Worm (Caenorhabditis elegans) whole organism, L2 larva: ENCODE data around the gene toe-1.

Experiments
- C34F6.9 ChIP-seq: fragments of 150-350 bp; optimal IDR thresholded peaks from 2 replicates; lab custom pipeline; 2014; ENCODE audit warnings: missing biosample characterization, missing genetic modification characterization
- F13H6.1 ChIP-seq: sonication (generic microtip); optimal IDR thresholded peaks from 2 replicates; lab custom pipeline; 2016; ENCODE audit warnings: missing genetic modification characterization, missing compliant biosample characterization
- R02D3.7 ChIP-seq: fragments of 150-350 bp; optimal IDR thresholded peaks from 2 replicates; lab custom pipeline; 2014; ENCODE audit warnings: missing biosample characterization, missing genetic modification characterization
- Y55F3AM.14 ChIP-seq: fragments of 200-800 bp; sonication (Bioruptor generic); optimal IDR thresholded peaks from 2 replicates; lab custom pipeline; 2018; ENCODE audit warnings: mild to moderate bottlenecking, missing genetic modification characterization, missing compliant biosample characterization
- ZK546.5 ChIP-seq: sonication (generic microtip); optimal IDR thresholded peaks from 2 replicates; lab custom pipeline; 2017; ENCODE audit warnings: missing biosample characterization, missing genetic modification characterization
- alr-1 ChIP-seq: fragments of 150-350 bp; optimal IDR thresholded peaks from 2 replicates; lab custom pipeline; 2014; ENCODE audit warnings: missing biosample characterization, missing genetic modification characterization
- aly-2 ChIP-seq: fragments of 150-350 bp; optimal IDR thresholded peaks from 2 replicates; lab custom pipeline; 2014; ENCODE audit warnings: missing biosample characterization, missing genetic modification characterization
- ama-1 ChIP-seq: fragments of 150-350 bp; optimal IDR thresholded peaks from 2 replicates; lab custom pipeline; 2018; ENCODE audit warnings: inconsistent platforms
- blmp-1 ChIP-seq: sonication (generic microtip); optimal IDR thresholded peaks from 2 replicates; lab custom pipeline; 2017; ENCODE audit warnings: missing genetic modification characterization, mild to moderate bottlenecking, missing compliant biosample characterization, antibody characterized with exemption, moderate library complexity; ENCODE audit not compliant: insufficient read depth
- ceh-16 ChIP-seq: fragments of 150-350 bp; optimal IDR thresholded peaks from 2 replicates; lab custom pipeline; 2014; ENCODE audit warnings: missing biosample characterization, missing genetic modification characterization
- ceh-82 ChIP-seq: fragments of 150-350 bp; optimal IDR thresholded peaks from 2 replicates; lab custom pipeline; 2014; ENCODE audit warnings: missing biosample characterization, missing genetic modification characterization
- crh-2 ChIP-seq: sonication (generic microtip); optimal IDR thresholded peaks from 2 replicates; lab custom pipeline; 2017; ENCODE audit warnings: missing biosample characterization, missing genetic modification characterization
- dmd-4 ChIP-seq: sonication (generic microtip); optimal IDR thresholded peaks from 2 replicates; lab custom pipeline; 2017; ENCODE audit warnings: missing biosample characterization, missing genetic modification characterization
- egl-27 ChIP-seq: sonication (generic microtip); optimal IDR thresholded peaks from 3 replicates; lab custom pipeline; 2017; ENCODE audit warnings: missing biosample characterization, missing genetic modification reagents, missing genetic modification characterization
- elt-1 ChIP-seq: fragments of 150-350 bp; optimal IDR thresholded peaks from 2 replicates; lab custom pipeline; 2014; ENCODE audit warnings: missing biosample characterization, missing genetic modification characterization
- elt-3 ChIP-seq: sonication (generic microtip); optimal IDR thresholded peaks from 2 replicates; lab custom pipeline; 2017; ENCODE audit warnings: missing biosample characterization, missing genetic modification characterization
- fos-1 ChIP-seq: fragments of 150-350 bp; optimal IDR thresholded peaks from 2 replicates; lab custom pipeline; 2014; ENCODE audit warnings: missing biosample characterization, missing genetic modification characterization
- gmeb-1 ChIP-seq: fragments of 150-350 bp; optimal IDR thresholded peaks from 2 replicates; lab custom pipeline; 2014; ENCODE audit warnings: missing biosample characterization, missing genetic modification characterization
- lin-11 ChIP-seq: fragments of 150-350 bp; sonication (generic microtip); optimal IDR thresholded peaks from 2 replicates; lab custom pipeline; 2014; ENCODE audit warnings: missing biosample characterization, missing genetic modification characterization, inconsistent platforms, mixed read lengths
- lin-13 ChIP-seq: fragments of 150-350 bp; optimal IDR thresholded peaks from 2 replicates; lab custom pipeline; 2014; ENCODE audit warnings: missing biosample characterization, missing genetic modification reagents, missing genetic modification characterization
- lin-39 ChIP-seq: fragments of 150-350 bp; optimal IDR thresholded peaks from 2 replicates; lab custom pipeline; 2014; ENCODE audit warnings: missing biosample characterization, missing genetic modification reagents, missing genetic modification characterization
- lsy-2 ChIP-seq, 2 experiments: fragments of 150-350 bp in 1 of 2; sonication (generic microtip) in 1 of 2; optimal IDR thresholded peaks; 2 replicates each; lab custom pipeline; 2014 to 2017; ENCODE audit warnings: missing biosample characterization in 2 of 2, missing genetic modification characterization in 2 of 2
- mab-5 ChIP-seq: fragments of 150-350 bp; optimal IDR thresholded peaks from 2 replicates; lab custom pipeline; 2014; ENCODE audit warnings: missing biosample characterization, missing genetic modification characterization
- mbf-1 ChIP-seq: sonication (generic microtip); optimal IDR thresholded peaks from 2 replicates; lab custom pipeline; 2017; ENCODE audit warnings: missing biosample characterization, missing genetic modification characterization
- mdl-1 ChIP-seq, 2 experiments: fragments of 150-350 bp in 1 of 2; sonication (generic microtip) in 1 of 2; optimal IDR thresholded peaks; 2 replicates each; lab custom pipeline; 2017; ENCODE audit warnings: missing biosample characterization in 2 of 2, missing genetic modification characterization in 2 of 2
- nhr-10 ChIP-seq: sonication (generic microtip); optimal IDR thresholded peaks from 2 replicates; lab custom pipeline; 2017; ENCODE audit warnings: missing biosample characterization, missing genetic modification characterization
- nhr-11 ChIP-seq: fragments of 150-350 bp; optimal IDR thresholded peaks from 2 replicates; lab custom pipeline; 2014; ENCODE audit warnings: missing biosample characterization, missing genetic modification characterization
- nhr-12 ChIP-seq: fragments of 150-350 bp; optimal IDR thresholded peaks from 2 replicates; lab custom pipeline; 2014; ENCODE audit warnings: missing biosample characterization, missing genetic modification characterization
- nhr-129 ChIP-seq: fragments of 150-350 bp; optimal IDR thresholded peaks from 2 replicates; lab custom pipeline; 2014; ENCODE audit warnings: missing biosample characterization, missing genetic modification characterization
- nhr-21 ChIP-seq: fragments of 150-350 bp; optimal IDR thresholded peaks from 2 replicates; lab custom pipeline; 2014; ENCODE audit warnings: missing biosample characterization, missing genetic modification characterization
- nhr-23 ChIP-seq: fragments of 150-350 bp; optimal IDR thresholded peaks from 2 replicates; lab custom pipeline; 2014; ENCODE audit warnings: missing biosample characterization, missing genetic modification reagents, missing genetic modification characterization
- nhr-237 ChIP-seq: fragments of 150-350 bp; optimal IDR thresholded peaks from 2 replicates; lab custom pipeline; 2014; ENCODE audit warnings: missing biosample characterization, missing genetic modification characterization
- nhr-25 ChIP-seq: fragments of 150-350 bp; sonication (generic microtip); optimal IDR thresholded peaks from 3 replicates; lab custom pipeline; 2014; ENCODE audit warnings: missing biosample characterization, missing genetic modification characterization
- nhr-6 ChIP-seq: fragments of 150-350 bp; optimal IDR thresholded peaks from 2 replicates; lab custom pipeline; 2014; ENCODE audit warnings: missing biosample characterization, missing genetic modification characterization
- nhr-77 ChIP-seq: fragments of 150-350 bp; optimal IDR thresholded peaks from 2 replicates; lab custom pipeline; 2014; ENCODE audit warnings: missing biosample characterization, missing genetic modification characterization
- peb-1 ChIP-seq: fragments of 150-350 bp; optimal IDR thresholded peaks from 2 replicates; lab custom pipeline; 2014; ENCODE audit warnings: missing biosample characterization, missing genetic modification characterization
- sem-4 ChIP-seq: fragments of 150-350 bp; optimal IDR thresholded peaks from 2 replicates; lab custom pipeline; 2014; ENCODE audit warnings: missing biosample characterization, missing genetic modification reagents, missing genetic modification characterization
- skn-1 ChIP-seq: sonication (generic microtip); optimal IDR thresholded peaks from 2 replicates; lab custom pipeline; 2017; ENCODE audit warnings: missing biosample characterization, missing genetic modification characterization
- sma-3 ChIP-seq: sonication (generic microtip); optimal IDR thresholded peaks from 2 replicates; lab custom pipeline; 2016; ENCODE audit warnings: missing genetic modification reagents, missing genetic modification characterization, missing compliant biosample characterization
- sma-9 ChIP-seq, 2 experiments: fragments of 150-350 bp in 1 of 2; sonication (generic microtip) in 1 of 2; optimal IDR thresholded peaks; 2 replicates each; lab custom pipeline; 2014 to 2016; ENCODE audit warnings: missing genetic modification characterization in 2 of 2, mild to moderate bottlenecking in 1 of 2, missing biosample characterization in 1 of 2, missing compliant biosample characterization in 1 of 2, missing genetic modification reagents in 1 of 2, moderate library complexity in 1 of 2
- snpc-4 ChIP-seq: fragments of 150-350 bp; optimal IDR thresholded peaks from 2 replicates; lab custom pipeline; 2014; ENCODE audit warnings: missing biosample characterization, missing genetic modification characterization
- unc-39 ChIP-seq: fragments of 150-350 bp; optimal IDR thresholded peaks from 2 replicates; lab custom pipeline; 2014; ENCODE audit warnings: missing biosample characterization, missing genetic modification characterization
- unc-55 ChIP-seq: fragments of 150-350 bp; sonication (generic microtip); optimal IDR thresholded peaks from 3 replicates; lab custom pipeline; 2014; ENCODE audit warnings: missing biosample characterization, missing genetic modification reagents, missing genetic modification characterization
- unc-62 ChIP-seq: fragments of 150-350 bp; optimal IDR thresholded peaks from 2 replicates; lab custom pipeline; 2014; ENCODE audit warnings: missing biosample characterization, missing genetic modification reagents, missing genetic modification characterization
- zag-1 ChIP-seq: fragments of 150-350 bp; optimal IDR thresholded peaks from 2 replicates; lab custom pipeline; 2014; ENCODE audit warnings: missing biosample characterization, missing genetic modification characterization
- ztf-1 ChIP-seq: fragments of 200-800 bp; sonication (Bioruptor generic); conservative IDR thresholded peaks from 2 replicates; pipeline ENCODE4 v1.3.6; 2022; ENCODE audit warnings: missing genetic modification characterization, missing compliant biosample characterization
- ztf-11 ChIP-seq: sonication (generic microtip); optimal IDR thresholded peaks from 2 replicates; lab custom pipeline; 2017; ENCODE audit warnings: missing biosample characterization, missing genetic modification characterization
- ztf-4 ChIP-seq: fragments of 150-350 bp; optimal IDR thresholded peaks from 2 replicates; lab custom pipeline; 2014; ENCODE audit warnings: missing biosample characterization, missing genetic modification characterization

toe-1 gene

ce11 chrII:4424807-4425206, at the start of gene toe-1, which contains the start of gene dcaf-13:
Gene toe-1, plus strand, starts transcription at chrII:4425167.
Gene dcaf-13, minus strand, starts transcription at chrII:4424902.
- TF ChIP-seq sma-9 (GFP tag; optimal IDR thresholded peaks at IDR 0.05; lab: Kevin White, UChicago) (no peak), sma-9 (tag; optimal IDR thresholded peaks at IDR 0.05; lab: Kevin White, UChicago) (no peak), gmeb-1 (peak; percentile 26)
- TF ChIP-seq, all 48 proteins: peak for 1

- TF ChIP-seq crh-2 (peak; percentile 86), dmd-4 (tag; lab: Kevin White, UChicago) (no peak), sem-4 (peak; percentile 91), ZK546.5 (tag; lab: Kevin White, UChicago) (peak; percentile 97), mab-5 (tag; lab: Kevin White, UChicago) (peak; percentile 89), Y55F3AM.14 (GFP tag; lab: Kevin White, UChicago) (peak; percentile 95), gmeb-1 (peak; percentile 89), alr-1 (no peak), nhr-21 (tag; lab: Kevin White, UChicago) (peak; percentile 88), nhr-77 (no peak), elt-3 (tag; lab: Kevin White, UChicago) (no peak), lin-39 (no peak), mdl-1 (tag; optimal IDR thresholded peaks at IDR 0.05; lab: Kevin White, UChicago) (peak; percentile 52 to 96), ztf-4 (peak; percentile 94), mbf-1 (tag; lab: Kevin White, UChicago) (no peak), F13H6.1 (tag; lab: Kevin White, UChicago) (peak; percentile 97), ztf-1 (GFP tag; lab: Robert Waterston, UW) (no peak), ceh-82 (tag; lab: Kevin White, UChicago) (peak; percentile 70), unc-39 (tag; lab: Kevin White, UChicago) (no peak), ztf-11 (tag; lab: Kevin White, UChicago) (no peak), lsy-2 (tag; optimal IDR thresholded peaks at IDR 0.05; lab: Kevin White, UChicago) (peak; percentile 98 to 99), ceh-16 (tag; lab: Kevin White, UChicago) (peak; percentile 72), elt-1 (tag; lab: Kevin White, UChicago) (no peak), R02D3.7 (peak; percentile 12), nhr-12 (tag; lab: Kevin White, UChicago) (no peak), nhr-25 (tag; lab: Kevin White, UChicago) (peak; percentile 96), nhr-11 (tag; lab: Kevin White, UChicago) (no peak), sma-9 (GFP tag; optimal IDR thresholded peaks at IDR 0.05; lab: Kevin White, UChicago) (peak; percentile 84), sma-9 (tag; optimal IDR thresholded peaks at IDR 0.05; lab: Kevin White, UChicago) (no peak), lin-13 (GFP tag; lab: Kevin White, UChicago) (peak; percentile 95), unc-55 (GFP tag; lab: Kevin White, UChicago) (peak; percentile 94), lin-11 (tag; lab: Kevin White, UChicago) (peak; percentile 85), zag-1 (peak; percentile 94), fos-1 (tag; lab: Kevin White, UChicago) (peak; percentile 77), C34F6.9 (tag; lab: Kevin White, UChicago) (peak; percentile 96), skn-1 (tag; lab: Kevin White, UChicago) (peak; percentile 55), blmp-1 (tag; lab: Kevin White, UChicago) (peak; percentile 66), peb-1 (tag; lab: Kevin White, UChicago) (no peak), nhr-129 (tag; lab: Kevin White, UChicago) (peak; percentile 96), snpc-4 (tag; lab: Kevin White, UChicago) (peak; percentile 67), nhr-10 (no peak), egl-27 (tag; lab: Kevin White, UChicago) (peak; percentile 89), aly-2 (no peak), nhr-237 (peak; percentile 18), unc-62 (GFP tag; lab: Kevin White, UChicago) (no peak), nhr-6 (peak; percentile 85), sma-3 (GFP tag; lab: Kevin White, UChicago) (peak; percentile 92), ama-1 (lab: Kevin White, UChicago) (no peak), nhr-23 (tag; lab: Kevin White, UChicago) (peak; percentile 59)
These were observed 48.4 kb upstream of the toe-1 start, which contains the start of gene ntl-2 for ce11 chrII:4376295-4377172. Gene ntl-2, minus strand, starts transcription at chrII:4376465.
